Worm (Caenorhabditis elegans) whole organism, L4 larva: ENCODE results near the gene C05G5.2.

Source experiments
- D1046.2 ChIP-seq: fragments of 200-800 bp; sonication (Bioruptor generic); IDR thresholded peaks from 2 replicates; pipeline ENCODE4 v1.3.6; 2022; ENCODE audit warnings: missing genetic modification characterization, missing compliant biosample characterization
- F10B5.3 ChIP-seq: sonication (generic microtip); optimal IDR thresholded peaks from 2 replicates; lab custom pipeline; 2016; ENCODE audit warnings: mild to moderate bottlenecking, missing genetic modification characterization, missing compliant biosample characterization
- F26F4.8 ChIP-seq: fragments of 200-800 bp; sonication (Bioruptor generic); conservative IDR thresholded peaks from 2 replicates; pipeline ENCODE4 v1.3.6; 2022; ENCODE audit warnings: missing genetic modification characterization, missing compliant biosample characterization
- F37D6.2 ChIP-seq: sonication (generic microtip); optimal IDR thresholded peaks from 2 replicates; lab custom pipeline; 2016; ENCODE audit warnings: mild to moderate bottlenecking, missing genetic modification characterization, missing compliant biosample characterization
- F44E2.7 ChIP-seq: fragments of 200-800 bp; sonication (Bioruptor generic); IDR thresholded peaks from 2 replicates; pipeline ENCODE4 v2.1.2; 2022; ENCODE audit warnings: missing genetic modification characterization, missing compliant biosample characterization
- T20F7.1 ChIP-seq: fragments of 200-800 bp; sonication (Bioruptor generic); optimal IDR thresholded peaks from 2 replicates; lab custom pipeline; 2018; ENCODE audit warnings: mild to moderate bottlenecking, missing genetic modification characterization, missing compliant biosample characterization
- T26A8.4 ChIP-seq: fragments of 200-800 bp; sonication (Bioruptor generic); IDR thresholded peaks from 2 replicates; pipeline ENCODE4 v1.3.6; 2022; ENCODE audit warnings: missing genetic modification characterization, missing compliant biosample characterization
- Y48G9A.11 ChIP-seq: fragments of 200-800 bp; sonication (Bioruptor generic); IDR thresholded peaks from 2 replicates; pipeline ENCODE4 v1.3.6; 2022; ENCODE audit warnings: missing genetic modification reagents, missing genetic modification characterization, missing compliant biosample characterization
- Y5F2A.4 ChIP-seq: fragments of 200-800 bp; sonication (Bioruptor generic); optimal IDR thresholded peaks from 2 replicates; lab custom pipeline; 2018; ENCODE audit warnings: mild to moderate bottlenecking, missing genetic modification characterization, missing compliant biosample characterization
- aly-2 ChIP-seq: sonication (generic microtip); optimal IDR thresholded peaks from 2 replicates; lab custom pipeline; 2018; ENCODE audit warnings: missing biosample characterization, missing genetic modification characterization
- ama-1 ChIP-seq: fragments of 150-350 bp; optimal IDR thresholded peaks from 2 replicates; lab custom pipeline; 2014; ENCODE audit warnings: inconsistent platforms, mixed read lengths
- arid-1 ChIP-seq: fragments of 200-800 bp; sonication (Bioruptor generic); conservative IDR thresholded peaks from 2 replicates; pipeline ENCODE4 v1.3.6; 2022; ENCODE audit warnings: missing genetic modification reagents, missing genetic modification characterization, missing compliant biosample characterization
- attf-4 ChIP-seq: sonication (generic microtip); optimal IDR thresholded peaks from 3 replicates; lab custom pipeline; 2017; ENCODE audit warnings: missing biosample characterization, missing genetic modification characterization
- ceh-20 ChIP-seq: fragments of 200-800 bp; sonication (Bioruptor generic); IDR thresholded peaks from 2 replicates; pipeline ENCODE4 v1.3.6; 2022; ENCODE audit warnings: missing genetic modification reagents, missing genetic modification characterization, missing compliant biosample characterization
- ceh-32 ChIP-seq: sonication (generic microtip); optimal IDR thresholded peaks from 2 replicates; lab custom pipeline; 2016; ENCODE audit warnings: mild to moderate bottlenecking, missing genetic modification characterization, missing compliant biosample characterization; ENCODE audit not compliant: poor library complexity
- ceh-44 ChIP-seq: fragments of 200-800 bp; sonication (Bioruptor generic); IDR thresholded peaks from 2 replicates; pipeline ENCODE4 v1.3.6; 2022; ENCODE audit warnings: missing genetic modification reagents, missing genetic modification characterization, missing compliant biosample characterization
- ceh-82 ChIP-seq: sonication (generic microtip); optimal IDR thresholded peaks from 2 replicates; lab custom pipeline; 2017; ENCODE audit warnings: missing biosample characterization, missing genetic modification characterization
- ces-1 ChIP-seq: fragments of 150-350 bp; sonication (generic microtip); optimal IDR thresholded peaks from 4 replicates; lab custom pipeline; 2014; ENCODE audit warnings: missing biosample characterization, missing genetic modification reagents, missing genetic modification characterization
- daf-19 ChIP-seq: fragments of 200-800 bp; sonication (Bioruptor generic); conservative IDR thresholded peaks from 2 replicates; pipeline ENCODE4 v1.3.6; 2022; ENCODE audit warnings: missing genetic modification characterization, missing compliant biosample characterization
- dmd-8 ChIP-seq: fragments of 200-800 bp; sonication (Bioruptor generic); IDR thresholded peaks from 2 replicates; pipeline ENCODE4 v1.3.6; 2022; ENCODE audit warnings: missing genetic modification characterization, missing compliant biosample characterization
- dpl-1 ChIP-seq: fragments of 150-350 bp; optimal IDR thresholded peaks from 2 replicates; lab custom pipeline; 2014; ENCODE audit warnings: missing biosample characterization, missing genetic modification reagents, missing genetic modification characterization
- duxl-1 ChIP-seq: sonication (generic microtip); optimal IDR thresholded peaks from 2 replicates; lab custom pipeline; 2016; ENCODE audit warnings: mild to moderate bottlenecking, missing genetic modification characterization, moderate library complexity, missing compliant biosample characterization; ENCODE audit not compliant: poor library complexity
- dve-1 ChIP-seq: sonication (generic microtip); optimal IDR thresholded peaks from 2 replicates; lab custom pipeline; 2017; ENCODE audit warnings: antibody characterized with exemption, mild to moderate bottlenecking, missing genetic modification characterization, missing compliant biosample characterization; ENCODE audit not compliant: insufficient read depth
- gei-8 ChIP-seq: fragments of 200-800 bp; sonication (Bioruptor generic); optimal IDR thresholded peaks from 2 replicates; lab custom pipeline; 2018; ENCODE audit warnings: mild to moderate bottlenecking, missing genetic modification characterization, missing compliant biosample characterization
- hif-1 ChIP-seq, 2 experiments: sonication (generic microtip); optimal IDR thresholded peaks; 2 replicates each; lab custom pipeline; 2016 to 2017; ENCODE audit warnings: missing compliant biosample characterization in 2 of 2, missing genetic modification characterization in 2 of 2, missing genetic modification reagents in 2 of 2, missing genotype in 2 of 2, mild to moderate bottlenecking in 1 of 2
- hmg-1.1 ChIP-seq: fragments of 200-800 bp; sonication (Bioruptor generic); IDR thresholded peaks from 2 replicates; pipeline ENCODE4 v1.3.6; 2022; ENCODE audit warnings: missing genetic modification reagents, missing genetic modification characterization, missing compliant biosample characterization
- lim-7 ChIP-seq: fragments of 200-800 bp; sonication (Bioruptor generic); IDR thresholded peaks from 2 replicates; pipeline ENCODE4 v1.3.6; 2022; ENCODE audit warnings: missing genetic modification characterization, missing compliant biosample characterization
- lin-38 ChIP-seq: fragments of 200-800 bp; sonication (Bioruptor generic); IDR thresholded peaks from 2 replicates; pipeline ENCODE4 v1.3.6; 2022; ENCODE audit warnings: missing genetic modification reagents, missing genetic modification characterization, missing compliant biosample characterization
- lsy-2 ChIP-seq, 2 experiments: fragments of 150-350 bp in 1 of 2; sonication (generic microtip) in 1 of 2; optimal IDR thresholded peaks; 2 replicates each; lab custom pipeline; 2014 to 2017; ENCODE audit warnings: missing biosample characterization in 2 of 2, missing genetic modification characterization in 2 of 2
- madf-5 ChIP-seq, 2 experiments: fragments of 200-800 bp; sonication (Bioruptor generic); IDR thresholded peaks; 2 replicates each; pipeline ENCODE4 v1.3.6; 2022; ENCODE audit warnings: missing compliant biosample characterization in 2 of 2, missing genetic modification characterization in 2 of 2
- mdl-1 ChIP-seq, 2 experiments: fragments of 150-350 bp in 1 of 2; sonication (generic microtip) in 1 of 2; optimal IDR thresholded peaks; 2 replicates each; lab custom pipeline; 2014 to 2017; ENCODE audit warnings: missing biosample characterization in 2 of 2, missing genetic modification characterization in 2 of 2
- mes-2 ChIP-seq: sonication (generic microtip); optimal IDR thresholded peaks from 2 replicates; lab custom pipeline; 2016; ENCODE audit warnings: missing genotype, mild to moderate bottlenecking, missing genetic modification characterization, missing compliant biosample characterization; ENCODE audit not compliant: poor library complexity, severe bottlenecking
- nhr-102 ChIP-seq: sonication (generic microtip); optimal IDR thresholded peaks from 2 replicates; lab custom pipeline; 2016; ENCODE audit warnings: mild to moderate bottlenecking, missing genetic modification characterization, moderate library complexity, missing compliant biosample characterization
- nhr-111 ChIP-seq: fragments of 200-800 bp; sonication (Bioruptor generic); optimal IDR thresholded peaks from 2 replicates; lab custom pipeline; 2018; ENCODE audit warnings: mild to moderate bottlenecking, missing genetic modification characterization, missing compliant biosample characterization
- nhr-25 ChIP-seq: sonication (generic microtip); optimal IDR thresholded peaks from 2 replicates; lab custom pipeline; 2017; ENCODE audit warnings: missing genetic modification characterization, mild to moderate bottlenecking, missing compliant biosample characterization, antibody characterized with exemption, moderate library complexity, borderline replicate concordance; ENCODE audit not compliant: insufficient read depth
- nhr-28 ChIP-seq: fragments of 150-350 bp; optimal IDR thresholded peaks from 2 replicates; lab custom pipeline; 2014; ENCODE audit warnings: missing biosample characterization, missing genetic modification characterization
- nhr-42 ChIP-seq: fragments of 200-800 bp; sonication (Bioruptor generic); IDR thresholded peaks from 2 replicates; pipeline ENCODE4 v1.3.6; 2022; ENCODE audit warnings: missing genetic modification characterization, missing compliant biosample characterization
- nhr-48 ChIP-seq: sonication (generic microtip); optimal IDR thresholded peaks from 2 replicates; lab custom pipeline; 2016; ENCODE audit warnings: mild to moderate bottlenecking, missing genetic modification characterization, missing compliant biosample characterization
- nhr-76 ChIP-seq: fragments of 150-350 bp; optimal IDR thresholded peaks from 2 replicates; lab custom pipeline; 2014; ENCODE audit warnings: missing biosample characterization, missing genetic modification characterization
- rbr-2 ChIP-seq: sonication (generic microtip); optimal IDR thresholded peaks from 2 replicates; lab custom pipeline; 2016; ENCODE audit warnings: missing genotype, missing genetic modification characterization, missing compliant biosample characterization
- saeg-2 ChIP-seq: fragments of 200-800 bp; sonication (Bioruptor generic); IDR thresholded peaks from 2 replicates; pipeline ENCODE4 v1.3.6; 2022; ENCODE audit warnings: missing genetic modification reagents, missing genetic modification characterization, missing compliant biosample characterization
- snpc-1.2 ChIP-seq: fragments of 200-800 bp; sonication (Bioruptor generic); IDR thresholded peaks from 2 replicates; pipeline ENCODE4 v1.3.6; 2022; ENCODE audit warnings: missing genetic modification reagents, missing genetic modification characterization, missing compliant biosample characterization
- snpc-4 ChIP-seq: fragments of 150-350 bp; optimal IDR thresholded peaks from 2 replicates; lab custom pipeline; 2014; ENCODE audit warnings: missing biosample characterization, missing genetic modification characterization
- tag-97 ChIP-seq: fragments of 200-800 bp; sonication (Bioruptor generic); IDR thresholded peaks from 2 replicates; pipeline ENCODE4 v1.3.6; 2022; ENCODE audit warnings: missing genetic modification characterization, missing compliant biosample characterization
- tra-1 ChIP-seq: fragments of 200-800 bp; sonication (Bioruptor generic); IDR thresholded peaks from 2 replicates; pipeline ENCODE4 v1.3.6; 2022; ENCODE audit warnings: missing genetic modification reagents, missing genetic modification characterization, missing compliant biosample characterization
- unc-39 ChIP-seq: sonication (generic microtip); optimal IDR thresholded peaks from 2 replicates; lab custom pipeline; 2017; ENCODE audit warnings: missing biosample characterization, missing genetic modification characterization
- zag-1 ChIP-seq: fragments of 150-350 bp; optimal IDR thresholded peaks from 2 replicates; lab custom pipeline; 2014; ENCODE audit warnings: missing biosample characterization, missing genetic modification characterization
- ztf-11 ChIP-seq: fragments of 150-350 bp; optimal IDR thresholded peaks from 2 replicates; lab custom pipeline; 2014; ENCODE audit warnings: missing biosample characterization, missing genetic modification characterization

The C05G5.2 gene

ce11 chrX:14780176-14780575, 33.1 kb downstream of the C05G5.2 start (continued):
- TF ChIP-seq nhr-42 (GFP tag; lab: Robert Waterston, UW): no peak
- no peak for TF ChIP-seq dpl-1
- no peak for TF ChIP-seq ztf-11 (tag; lab: Kevin White, UChicago)
- TF ChIP-seq D1046.2 (GFP tag; lab: Robert Waterston, UW): no peak
- no peak for TF ChIP-seq rbr-2 (tag; lab: Kevin White, UChicago)
- no peak for TF ChIP-seq madf-5 (GFP tag; IDR thresholded peaks at IDR 0.05; lab: Robert Waterston, UW)
- peak; percentile 83; the same call in 1 of the 2 replicates for TF ChIP-seq ceh-20 (GFP tag; lab: Robert Waterston, UW)
- no peak for TF ChIP-seq snpc-1.2 (GFP tag; lab: Robert Waterston, UW)
- peak in 1 of 2 experiments; percentile 33 for TF ChIP-seq mdl-1 (tag; optimal IDR thresholded peaks at IDR 0.05; lab: Kevin White, UChicago)
- no peak for TF ChIP-seq ama-1 (lab: Kevin White, UChicago)
- TF ChIP-seq F37D6.2: no peak
- TF ChIP-seq T20F7.1 (GFP tag; lab: Kevin White, UChicago): no peak
- no peak for TF ChIP-seq nhr-102
- no peak for TF ChIP-seq nhr-48 (tag; lab: Kevin White, UChicago)
- peak; percentile 34 for TF ChIP-seq nhr-28
- no peak for TF ChIP-seq tag-97 (GFP tag; lab: Robert Waterston, UW)

ce11 chrX:14783434-14784142, 36.5 kb downstream of the C05G5.2 start:
- TF ChIP-seq Y48G9A.11 (no peak), F37D6.2 (no peak), nhr-25 (tag; lab: Kevin White, UChicago) (no peak), daf-19 (no peak), saeg-2 (GFP tag; lab: Robert Waterston, UW) (0 out of 2 replicates have a peak, but pooled peaks have one; percentile 16), F26F4.8 (GFP tag; lab: Robert Waterston, UW) (no peak), zag-1 (tag; lab: Kevin White, UChicago) (no peak), F44E2.7 (GFP tag; lab: Robert Waterston, UW) (no peak), attf-4 (tag; lab: Kevin White, UChicago) (no peak), ces-1 (GFP tag; lab: Kevin White, UChicago) (no peak), dve-1 (tag; lab: Kevin White, UChicago) (peak; percentile 70), lim-7 (GFP tag; lab: Robert Waterston, UW) (no peak), ceh-20 (GFP tag; lab: Robert Waterston, UW) (peak; percentile 56; the same call in 1 of the 2 replicates), tra-1 (GFP tag; lab: Robert Waterston, UW) (peak; percentile 93), T26A8.4 (GFP tag; lab: Robert Waterston, UW) (0 out of 2 replicates have a peak, but pooled peaks have one; percentile 11), dmd-8 (GFP tag; lab: Robert Waterston, UW) (no peak), mes-2 (no peak), hmg-1.1 (GFP tag; lab: Robert Waterston, UW) (no peak), D1046.2 (GFP tag; lab: Robert Waterston, UW) (no peak), Y5F2A.4 (GFP tag; lab: Kevin White, UChicago) (no peak), lin-38 (no peak), nhr-111 (GFP tag; lab: Kevin White, UChicago) (no peak), ceh-32 (no peak), nhr-48 (tag; lab: Kevin White, UChicago) (peak; percentile 92), snpc-4 (tag; lab: Kevin White, UChicago) (no peak), nhr-76 (tag; lab: Kevin White, UChicago) (no peak), hif-1 (tag; optimal IDR thresholded peaks at IDR 0.05; lab: Kevin White, UChicago) (peak in 1 of 2 experiments; percentile 71), gei-8 (GFP tag; lab: Kevin White, UChicago) (peak; percentile 39), ceh-44 (GFP tag; lab: Robert Waterston, UW) (no peak), rbr-2 (tag; lab: Kevin White, UChicago) (no peak), unc-39 (tag; lab: Kevin White, UChicago) (no peak), duxl-1 (tag; lab: Kevin White, UChicago) (no peak), arid-1 (GFP tag; lab: Robert Waterston, UW) (no peak), lsy-2 (tag; optimal IDR thresholded peaks at IDR 0.05; lab: Kevin White, UChicago) (no peak), F10B5.3 (no peak), ceh-82 (no peak), aly-2 (no peak)
